Fruit fly (Drosophila melanogaster): ENCODE measurements around the gene PIG-P.

The PIG-P gene

dm6 chr3R:26042131-26042885 is 15.7 kb downstream of the PIG-P start (continued):
- TF ChIP-seq wor (GFP tag; IDR thresholded peaks at IDR 0.05) (peak; percentile 95), Xrp1 (GFP tag; IDR thresholded peaks at IDR 0.05) (peak; percentile 98), CG17612 (GFP tag; IDR thresholded peaks at IDR 0.05) (peak; percentile 96), CG9727 (GFP tag; optimal IDR thresholded peaks at IDR 0.05) (peak; percentile 97), cg (GFP tag; optimal IDR thresholded peaks at IDR 0.05) (peak; percentile 91), CG17802 (tag; optimal IDR thresholded peaks at IDR 0.05) (peak; percentile 89), Dek (tag; optimal IDR thresholded peaks at IDR 0.05) (peak; percentile 91), CG17385 (GFP tag; optimal IDR thresholded peaks at IDR 0.05) (peak; percentile 93), az2 (GFP tag; optimal IDR thresholded peaks at IDR 0.05) (peak; percentile 97), Sry-β (GFP tag; optimal IDR thresholded peaks at IDR 0.05) (peak; percentile 50), phol (tag; optimal IDR thresholded peaks at IDR 0.05) (peak; percentile 95), CG18764 (GFP tag; optimal IDR thresholded peaks at IDR 0.05) (peak; percentile 96), MBD-R2 (GFP tag; IDR thresholded peaks at IDR 0.05) (peak; percentile 94), unpg (GFP tag; optimal IDR thresholded peaks at IDR 0.05) (peak; percentile 97), Ada2b (GFP tag; IDR thresholded peaks at IDR 0.05) (peak; percentile 97), CG4424 (GFP tag; optimal IDR thresholded peaks at IDR 0.05) (peak; percentile 97), Meics (GFP tag; optimal IDR thresholded peaks at IDR 0.05) (peak; percentile 96), CG12942 (GFP tag; optimal IDR thresholded peaks at IDR 0.05) (peak; percentile 96), kah (GFP tag; optimal IDR thresholded peaks at IDR 0.05) (peak; percentile 79), Rfx (GFP tag; IDR thresholded peaks at IDR 0.05) (peak; percentile 98), CG3726 (GFP tag; IDR thresholded peaks at IDR 0.05) (peak; percentile 96), H15 (GFP tag; IDR thresholded peaks at IDR 0.05) (peak; percentile 97), caup (GFP tag; optimal IDR thresholded peaks at IDR 0.05; ENCODE audit: severe bottlenecking) (peak; percentile 96), CG1233 (GFP tag; optimal IDR thresholded peaks at IDR 0.05) (peak; percentile 94), stc (GFP tag; IDR thresholded peaks at IDR 0.05) (peak; percentile 97), CG4820 (GFP tag; optimal IDR thresholded peaks at IDR 0.05) (peak; percentile 95), CG11504 (tag; optimal IDR thresholded peaks at IDR 0.05) (peak; percentile 94), Drgx (GFP tag; IDR thresholded peaks at IDR 0.05) (peak; percentile 99), Antp (GFP tag; optimal IDR thresholded peaks at IDR 0.05) (peak; percentile 98), CG1024 (GFP tag; IDR thresholded peaks at IDR 0.05) (peak; percentile 92), CG8944 (GFP tag; optimal IDR thresholded peaks at IDR 0.05) (peak; percentile 97), CG7839 (tag; optimal IDR thresholded peaks at IDR 0.05) (peak; percentile 96), CG2202 (tag; optimal IDR thresholded peaks at IDR 0.05) (peak; percentile 89), dpn (GFP tag; optimal IDR thresholded peaks at IDR 0.05) (peak; percentile 98), CG15514 (GFP tag; optimal IDR thresholded peaks at IDR 0.05) (peak; percentile 86), mirr (GFP tag; optimal IDR thresholded peaks at IDR 0.05) (peak; percentile 88), Myb (GFP tag; optimal IDR thresholded peaks at IDR 0.05) (peak; percentile 86), zen2 (GFP tag; IDR thresholded peaks at IDR 0.05; ENCODE audit: partially characterized antibody) (no peak), CG12071 (GFP tag; optimal IDR thresholded peaks at IDR 0.05) (peak; percentile 95), dimm (GFP tag; IDR thresholded peaks at IDR 0.05) (peak; percentile 92), Hr3 (GFP tag; optimal IDR thresholded peaks at IDR 0.05) (peak; percentile 94), Bgb (GFP tag; IDR thresholded peaks at IDR 0.05; ENCODE audit: partially characterized antibody) (no peak), grau (tag; optimal IDR thresholded peaks at IDR 0.05) (peak; percentile 93), CG30403 (GFP tag; optimal IDR thresholded peaks at IDR 0.05) (peak; percentile 97), CG18476 (GFP tag; optimal IDR thresholded peaks at IDR 0.05) (peak; percentile 94), maf-S (GFP tag; optimal IDR thresholded peaks at IDR 0.05) (peak; percentile 97), dmrt99B (tag; optimal IDR thresholded peaks at IDR 0.05) (peak; percentile 95), slbo (GFP tag; IDR thresholded peaks at IDR 0.05) (peak; percentile 98), CG15601 (tag; optimal IDR thresholded peaks at IDR 0.05) (peak; percentile 87)

Data from whole organism, embryonic.